Fruit fly (Drosophila melanogaster) whole organism, pupa: ENCODE data around the gene Golgin104.

Experiments used
- CG10348 ChIP-seq: fragments of 200-800 bp; sonication (Bioruptor generic); IDR thresholded peaks from 2 replicates; pipeline ENCODE4 v1.3.6; 2022; ENCODE audit warnings: missing biosample characterization, missing genetic modification characterization
- CG12605 ChIP-seq: fragments of 200-800 bp; sonication (Bioruptor generic); IDR thresholded peaks from 2 replicates; pipeline ENCODE4 v1.3.6; 2022; ENCODE audit warnings: missing biosample characterization, missing genetic modification characterization
- CG13204 ChIP-seq: fragments of 200-800 bp; sonication (Bioruptor generic); optimal IDR thresholded peaks from 2 replicates; lab custom pipeline; 2018; ENCODE audit warnings: missing biosample characterization, mild to moderate bottlenecking, missing genetic modification characterization, moderate library complexity
- CG14655 ChIP-seq: fragments of 200-800 bp; sonication (Bioruptor generic); optimal IDR thresholded peaks from 3 replicates; lab custom pipeline; 2017; ENCODE audit warnings: mild to moderate bottlenecking, missing biosample characterization, missing genetic modification reagents, missing genetic modification characterization
- CG15710 ChIP-seq: fragments of 200-800 bp; sonication (Bioruptor generic); optimal IDR thresholded peaks from 2 replicates; lab custom pipeline; 2018; ENCODE audit warnings: missing biosample characterization, mild to moderate bottlenecking, missing genetic modification characterization, moderate library complexity
- CG17806 ChIP-seq: fragments of 200-800 bp; sonication (Bioruptor generic); optimal IDR thresholded peaks from 2 replicates; lab custom pipeline; 2018; ENCODE audit warnings: missing biosample characterization, mild to moderate bottlenecking, missing genetic modification characterization, moderate library complexity
- CG32121 ChIP-seq: fragments of 200-800 bp; sonication (Bioruptor generic); IDR thresholded peaks from 2 replicates; pipeline ENCODE4 v1.3.6; 2022; ENCODE audit warnings: missing biosample characterization, missing genetic modification characterization
- CG34367 ChIP-seq: fragments of 200-800 bp; sonication (Bioruptor generic); optimal IDR thresholded peaks from 2 replicates; lab custom pipeline; 2018; ENCODE audit warnings: missing biosample characterization, mild to moderate bottlenecking, missing genetic modification characterization
- CG4496 ChIP-seq: fragments of 200-800 bp; sonication (Bioruptor generic); IDR thresholded peaks from 3 replicates; pipeline ENCODE4 v1.3.6; 2022; ENCODE audit warnings: missing biosample characterization, missing genetic modification characterization
- CG8159 ChIP-seq: fragments of 200-800 bp; sonication (Bioruptor generic); optimal IDR thresholded peaks from 3 replicates; lab custom pipeline; 2018; ENCODE audit warnings: missing biosample characterization, mild to moderate bottlenecking, missing genetic modification characterization, moderate library complexity
- CG8301 ChIP-seq: fragments of 200-800 bp; sonication (Bioruptor generic); optimal IDR thresholded peaks from 2 replicates; lab custom pipeline; 2018; ENCODE audit warnings: missing biosample characterization, mild to moderate bottlenecking, missing genetic modification characterization
- CG9948 ChIP-seq: fragments of 200-800 bp; sonication (Bioruptor generic); optimal IDR thresholded peaks from 2 replicates; lab custom pipeline; 2018; ENCODE audit warnings: missing biosample characterization, mild to moderate bottlenecking, missing genetic modification characterization, moderate library complexity
- D1 ChIP-seq: fragments of 200-800 bp; sonication (Bioruptor generic); optimal IDR thresholded peaks from 2 replicates; lab custom pipeline; 2018; ENCODE audit warnings: missing biosample characterization, mild to moderate bottlenecking, missing genetic modification characterization, moderate library complexity
- EcR ChIP-seq: fragments of 200-800 bp; sonication (Bioruptor generic); optimal IDR thresholded peaks from 3 replicates; lab custom pipeline; 2019; ENCODE audit warnings: missing biosample characterization, missing genetic modification characterization, mild to moderate bottlenecking, moderate library complexity, missing genetic modification reagents
- Ets98B ChIP-seq: fragments of 200-800 bp; sonication (Bioruptor generic); IDR thresholded peaks from 2 replicates; pipeline ENCODE4 v1.3.6; 2022; ENCODE audit warnings: missing biosample characterization, missing genetic modification characterization
- Pif1A ChIP-seq: fragments of 200-800 bp; sonication (Bioruptor generic); optimal IDR thresholded peaks from 3 replicates; lab custom pipeline; 2016; ENCODE audit warnings: missing biosample characterization, missing genetic modification characterization
- Pif1B ChIP-seq: fragments of 200-800 bp; sonication (Bioruptor generic); optimal IDR thresholded peaks from 3 replicates; lab custom pipeline; 2016; ENCODE audit warnings: missing biosample characterization, missing genetic modification characterization
- Snoo ChIP-seq: fragments of 200-800 bp; sonication (Bioruptor generic); optimal IDR thresholded peaks from 3 replicates; lab custom pipeline; 2017; ENCODE audit warnings: missing biosample characterization, mild to moderate bottlenecking, missing genetic modification characterization, inconsistent platforms
- fd96Ca ChIP-seq: fragments of 200-800 bp; sonication (Bioruptor generic); IDR thresholded peaks from 3 replicates; pipeline ENCODE4 v1.3.6; 2022; ENCODE audit warnings: missing biosample characterization, missing genetic modification characterization
- gl ChIP-seq: fragments of 200-800 bp; sonication (Bioruptor generic); optimal IDR thresholded peaks from 2 replicates; lab custom pipeline; 2018; ENCODE audit warnings: missing biosample characterization, mild to moderate bottlenecking, missing genetic modification characterization
- rn ChIP-seq: fragments of 200-800 bp; sonication (Bioruptor generic); IDR thresholded peaks from 2 replicates; pipeline ENCODE4 v1.3.6; 2022; ENCODE audit warnings: missing biosample characterization, missing genetic modification characterization

Golgin104 gene

DNA sequence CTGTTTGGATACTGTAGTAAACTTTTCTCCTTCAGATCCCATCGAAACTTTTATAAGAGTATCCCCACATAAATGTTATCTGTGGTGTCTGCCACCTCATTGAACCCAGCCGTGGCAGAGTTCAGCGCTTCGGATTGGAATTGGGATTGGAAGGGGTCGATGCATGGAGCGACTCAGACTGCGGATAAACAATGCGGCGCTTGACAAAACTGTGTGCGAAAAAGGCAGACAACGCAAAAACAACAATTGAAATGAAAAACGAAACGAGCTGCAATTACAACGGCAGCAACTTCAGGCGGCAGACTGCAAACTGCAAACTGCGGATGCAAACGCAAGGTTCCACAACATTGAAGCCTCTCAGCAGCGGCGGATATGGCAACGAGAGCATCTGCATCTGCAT, 37.8 kb downstream of the Golgin104 start, which contains the start of gene CG13062:
Gene CG13062, plus strand, starts transcription at position 301 of the 400 bp plus-strand sequence.
- TF ChIP-seq CG34367 (tag; lab: Kevin White, UChicago) (no peak), CG15710 (tag; lab: Kevin White, UChicago) (no peak), CG32121 (GFP tag; lab: Robert Waterston, UW) (0 out of 2 replicates have a peak, but pooled peaks have one; percentile 21), Pif1B (GFP tag; lab: Kevin White, UChicago) (no peak), gl (tag; lab: Kevin White, UChicago) (no peak)

DNA sequence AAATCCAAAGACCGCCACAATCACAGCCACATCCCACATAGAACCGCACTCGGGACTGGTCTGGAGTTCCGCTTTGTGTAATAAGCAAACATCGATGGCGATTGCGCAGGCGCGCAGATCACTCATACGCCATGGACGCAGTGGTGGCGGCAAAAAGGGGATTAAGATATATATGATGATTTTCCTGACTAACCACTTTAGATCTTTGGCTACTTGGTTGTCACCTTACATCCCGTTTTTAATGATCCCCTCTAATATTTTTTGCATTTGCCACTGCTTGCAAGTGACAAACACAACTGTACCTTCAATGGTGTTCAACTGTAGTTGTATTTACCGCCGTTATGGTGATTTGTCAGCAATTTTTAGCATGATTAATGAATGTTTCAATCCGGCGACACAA, 41.8 kb downstream of the Golgin104 start:
- TF ChIP-seq CG34367 (tag; lab: Kevin White, UChicago) = no peak
- TF ChIP-seq gl (tag; lab: Kevin White, UChicago) = no peak
- peak; percentile 84 for TF ChIP-seq Ets98B (GFP tag; lab: Robert Waterston, UW)
- TF ChIP-seq CG13204 = no peak
- TF ChIP-seq CG9948 = no peak
- TF ChIP-seq CG12605 = no peak
- no peak for TF ChIP-seq CG8159 (tag; lab: Kevin White, UChicago)
- TF ChIP-seq CG4496 (GFP tag; lab: Robert Waterston, UW) = peak; percentile 86
- peak; percentile 78 for TF ChIP-seq CG14655 (GFP tag; lab: Kevin White, UChicago)
- TF ChIP-seq CG17806 (tag; lab: Kevin White, UChicago) = peak; percentile 9
- TF ChIP-seq CG15710 (tag; lab: Kevin White, UChicago) = no peak
- TF ChIP-seq D1 (tag; lab: Kevin White, UChicago) = no peak
- TF ChIP-seq rn (GFP tag; lab: Robert Waterston, UW) = peak; percentile 42; the same call in 1 of the 2 replicates
- peak; percentile 48; the same call in 1 of the 2 replicates for TF ChIP-seq CG32121 (GFP tag; lab: Robert Waterston, UW)
- TF ChIP-seq Pif1B (GFP tag; lab: Kevin White, UChicago) = no peak
- no peak for TF ChIP-seq Snoo (tag; lab: Kevin White, UChicago)
- TF ChIP-seq EcR (GFP tag; lab: Kevin White, UChicago) = no peak
- peak; percentile 51 for TF ChIP-seq CG10348 (GFP tag; lab: Robert Waterston, UW)
- peak; percentile 89 for TF ChIP-seq fd96Ca (GFP tag; lab: Robert Waterston, UW)
- TF ChIP-seq Pif1A (GFP tag; lab: Kevin White, UChicago) = peak; percentile 13
- peak; percentile 74 for TF ChIP-seq CG8301 (tag; lab: Kevin White, UChicago)

DNA sequence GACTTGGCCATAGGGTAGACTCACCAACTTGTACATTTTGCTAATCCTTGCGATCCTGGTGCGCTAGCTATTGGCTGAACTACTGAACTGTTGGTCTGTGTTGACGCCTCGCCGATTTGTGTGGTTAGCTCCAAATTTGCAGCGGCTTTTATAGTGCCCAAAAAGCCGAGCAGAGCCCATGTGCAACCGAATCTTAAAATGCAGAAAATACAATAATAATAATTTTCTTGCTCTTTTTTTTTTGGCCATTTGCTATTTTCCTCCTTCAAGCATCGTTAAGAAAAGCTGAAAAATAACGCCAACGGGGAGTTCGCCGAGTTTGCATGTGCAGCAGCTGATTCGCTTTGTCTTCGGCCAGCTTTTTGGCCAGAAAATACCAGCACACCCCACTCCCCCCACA, 43.4 kb downstream of the Golgin104 start, which contains the start of gene CG13042:
Gene CG13042, minus strand, starts transcription at position 101 of the 400 bp plus-strand sequence.
- TF ChIP-seq Pif1B (GFP tag; lab: Kevin White, UChicago) = no peak
- 0 out of 3 replicates have a peak, but pooled peaks have one; percentile 37 for TF ChIP-seq CG4496 (GFP tag; lab: Robert Waterston, UW)

DNA sequence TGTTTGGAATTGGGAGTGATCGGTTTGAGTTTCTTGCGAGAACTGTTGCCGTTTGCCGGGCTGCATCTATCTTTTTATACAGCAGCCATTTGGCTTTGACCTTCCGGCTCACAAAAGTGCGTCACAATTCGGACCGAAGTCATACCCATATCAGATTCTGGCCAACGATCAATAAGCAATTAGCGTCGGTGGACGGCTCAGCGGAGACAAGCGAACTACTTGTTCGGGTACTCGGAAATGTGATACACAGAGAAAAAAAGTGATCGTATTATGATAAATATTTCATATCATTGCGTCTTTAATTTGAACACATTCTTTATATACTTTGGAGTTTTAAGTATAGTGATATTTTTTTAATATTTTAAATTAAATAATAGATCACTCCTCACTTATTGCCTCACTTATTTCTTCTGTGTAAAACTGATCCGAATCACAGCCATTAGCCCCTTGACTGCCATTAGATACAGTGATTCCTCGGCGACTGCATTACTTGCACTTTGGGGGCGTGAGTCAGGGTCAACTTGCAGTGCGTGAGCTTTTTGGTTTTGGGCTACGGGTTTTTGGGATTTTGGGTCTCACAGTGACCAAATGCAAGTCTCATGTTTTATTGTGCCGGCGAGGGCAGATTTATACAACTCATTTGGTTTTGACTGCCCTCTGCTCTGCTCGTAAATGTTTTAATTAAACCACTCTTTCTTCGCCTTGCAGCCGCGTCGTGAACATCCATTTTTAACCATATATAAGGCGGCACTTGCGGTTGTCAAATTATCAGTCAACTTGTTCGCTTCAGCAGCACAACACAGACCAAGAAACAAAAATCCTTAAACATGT, 45.7 kb downstream of the Golgin104 start, which contains the start of the genes CG13043 and CG13063:
Gene CG13043, minus strand, starts transcription at position 51 of the 831 bp plus-strand sequence.
Gene CG13063, plus strand, starts transcription at position 781 of the 831 bp plus-strand sequence.
- TF ChIP-seq EcR (GFP tag; lab: Kevin White, UChicago) = no peak
- no peak for TF ChIP-seq fd96Ca (GFP tag; lab: Robert Waterston, UW)
- no peak for TF ChIP-seq CG14655 (GFP tag; lab: Kevin White, UChicago)
- no peak for TF ChIP-seq Ets98B (GFP tag; lab: Robert Waterston, UW)
- TF ChIP-seq Snoo (tag; lab: Kevin White, UChicago) = no peak
- TF ChIP-seq Pif1A (GFP tag; lab: Kevin White, UChicago) = no peak
- no peak for TF ChIP-seq CG10348 (GFP tag; lab: Robert Waterston, UW)
- no peak for TF ChIP-seq CG12605
- no peak for TF ChIP-seq CG34367 (tag; lab: Kevin White, UChicago)
- no peak for TF ChIP-seq CG32121 (GFP tag; lab: Robert Waterston, UW)
- TF ChIP-seq CG15710 (tag; lab: Kevin White, UChicago) = no peak
- no peak for TF ChIP-seq CG9948
- no peak for TF ChIP-seq CG13204
- TF ChIP-seq gl (tag; lab: Kevin White, UChicago) = no peak
- no peak for TF ChIP-seq CG8159 (tag; lab: Kevin White, UChicago)
- TF ChIP-seq CG4496 (GFP tag; lab: Robert Waterston, UW) = no peak
- TF ChIP-seq rn (GFP tag; lab: Robert Waterston, UW) = no peak
- TF ChIP-seq, all 21 proteins: peak for 0

DNA sequence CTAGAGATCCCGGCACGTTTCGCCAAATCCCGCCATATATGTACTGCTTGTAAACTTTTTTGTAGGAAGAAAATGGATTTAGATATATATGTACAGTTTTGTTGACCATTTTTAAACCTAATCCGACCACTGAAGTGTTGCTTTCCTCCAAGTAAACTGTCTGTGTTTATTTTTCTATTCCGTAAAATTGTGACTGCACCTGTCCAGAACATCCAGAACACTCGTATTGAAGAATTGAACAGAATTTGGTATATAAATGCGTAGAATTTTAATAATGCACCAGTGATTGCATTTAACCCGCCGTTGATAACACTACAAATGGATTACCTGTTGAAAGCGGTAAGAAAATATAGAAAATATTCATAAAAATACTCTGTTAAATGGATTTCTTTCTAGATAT, 47.8 kb downstream of the Golgin104 start, which contains the start of gene CG43249:
Gene CG43249, plus strand, starts transcription at position 301 of the 400 bp plus-strand sequence.
- TF ChIP-seq CG13204 = no peak
- TF ChIP-seq CG17806 (tag; lab: Kevin White, UChicago) = no peak
- TF ChIP-seq Pif1A (GFP tag; lab: Kevin White, UChicago) = no peak
- TF ChIP-seq CG15710 (tag; lab: Kevin White, UChicago) = no peak
- no peak for TF ChIP-seq CG14655 (GFP tag; lab: Kevin White, UChicago)
- TF ChIP-seq fd96Ca (GFP tag; lab: Robert Waterston, UW) = no peak
- TF ChIP-seq D1 (tag; lab: Kevin White, UChicago) = no peak
- TF ChIP-seq CG8159 (tag; lab: Kevin White, UChicago) = no peak
- TF ChIP-seq rn (GFP tag; lab: Robert Waterston, UW) = no peak
- TF ChIP-seq gl (tag; lab: Kevin White, UChicago) = no peak
